Fruit fly (Drosophila melanogaster) whole organism, embryonic: ENCODE measurements around the gene Unc50.

Source experiments
- ATbp ChIP-seq: fragments of 200-800 bp; sonication (Bioruptor generic); optimal IDR thresholded peaks from 2 replicates; lab custom pipeline; 2017; ENCODE audit warnings: missing biosample characterization, mild to moderate bottlenecking, missing genetic modification characterization, missing genetic modification reagents
- CG10209 ChIP-seq: fragments of 200-800 bp; sonication (Bioruptor generic); optimal IDR thresholded peaks from 3 replicates; lab custom pipeline; 2017; ENCODE audit warnings: missing biosample characterization, mild to moderate bottlenecking, missing genetic modification characterization, missing genetic modification reagents
- CG10543 ChIP-seq: fragments of 200-800 bp; sonication (Bioruptor generic); optimal IDR thresholded peaks from 3 replicates; lab custom pipeline; 2017; ENCODE audit warnings: missing biosample characterization, mild to moderate bottlenecking, missing genetic modification characterization, moderate library complexity
- CG11723 ChIP-seq: fragments of 200-800 bp; sonication (Bioruptor generic); optimal IDR thresholded peaks from 2 replicates; lab custom pipeline; 2017; ENCODE audit warnings: missing biosample characterization, mild to moderate bottlenecking, missing genetic modification characterization
- CG12071 ChIP-seq: fragments of 200-800 bp; sonication (Bioruptor generic); optimal IDR thresholded peaks from 3 replicates; lab custom pipeline; 2018; ENCODE audit warnings: missing biosample characterization, mild to moderate bottlenecking, missing genetic modification characterization
- CG13296 ChIP-seq: fragments of 200-800 bp; sonication (Bioruptor generic); optimal IDR thresholded peaks from 3 replicates; lab custom pipeline; 2018; ENCODE audit warnings: missing biosample characterization, mild to moderate bottlenecking, missing genetic modification characterization
- CG13424 ChIP-seq: fragments of 200-800 bp; sonication (Bioruptor generic); optimal IDR thresholded peaks from 2 replicates; lab custom pipeline; 2019; ENCODE audit warnings: missing biosample characterization, mild to moderate bottlenecking, missing genetic modification characterization, moderate library complexity
- CG13775 ChIP-seq: fragments of 200-800 bp; sonication (Bioruptor generic); optimal IDR thresholded peaks from 3 replicates; lab custom pipeline; 2017; ENCODE audit warnings: missing biosample characterization, mild to moderate bottlenecking, missing genetic modification characterization
- CG14710 ChIP-seq: fragments of 200-800 bp; sonication (Bioruptor generic); optimal IDR thresholded peaks from 3 replicates; lab custom pipeline; 2019; ENCODE audit warnings: missing biosample characterization, mild to moderate bottlenecking, missing genetic modification characterization, moderate library complexity
- CG15514 ChIP-seq: fragments of 200-800 bp; sonication (Bioruptor generic); optimal IDR thresholded peaks from 3 replicates; lab custom pipeline; 2017; ENCODE audit warnings: missing biosample characterization, missing genetic modification characterization, mild to moderate bottlenecking, moderate library complexity, missing genetic modification reagents
- CG17385 ChIP-seq: fragments of 200-800 bp; sonication (Bioruptor generic); optimal IDR thresholded peaks from 3 replicates; lab custom pipeline; 2018; ENCODE audit warnings: missing biosample characterization, mild to moderate bottlenecking, missing genetic modification characterization
- CG17829 ChIP-seq: fragments of 200-800 bp; optimal IDR thresholded peaks from 2 replicates; lab custom pipeline; 2019; ENCODE audit warnings: missing biosample characterization, mild to moderate bottlenecking, missing genetic modification characterization, moderate library complexity
- CG18262 ChIP-seq: fragments of 200-800 bp; optimal IDR thresholded peaks from 3 replicates; lab custom pipeline; 2019; ENCODE audit warnings: missing biosample characterization, mild to moderate bottlenecking, missing genetic modification characterization, moderate library complexity
- CG18599 ChIP-seq: fragments of 200-800 bp; sonication (Bioruptor generic); optimal IDR thresholded peaks from 3 replicates; lab custom pipeline; 2017; ENCODE audit warnings: missing biosample characterization, missing genetic modification characterization, mild to moderate bottlenecking, moderate library complexity, missing genetic modification reagents
- CG2120 ChIP-seq: fragments of 200-800 bp; sonication (Bioruptor generic); optimal IDR thresholded peaks from 3 replicates; lab custom pipeline; 2016; ENCODE audit warnings: missing biosample characterization, missing genetic modification characterization
- CG2712 ChIP-seq: fragments of 200-800 bp; optimal IDR thresholded peaks from 3 replicates; lab custom pipeline; 2019; ENCODE audit warnings: missing biosample characterization, mild to moderate bottlenecking, missing genetic modification characterization, moderate library complexity
- CG3163 ChIP-seq: fragments of 200-800 bp; sonication (Bioruptor generic); optimal IDR thresholded peaks from 3 replicates; lab custom pipeline; 2016; ENCODE audit warnings: missing biosample characterization, missing genetic modification characterization
- CG4360 ChIP-seq: fragments of 200-800 bp; sonication (Bioruptor generic); IDR thresholded peaks from 2 replicates; pipeline ENCODE4 v1.3.6; 2022; ENCODE audit warnings: missing biosample characterization, missing genetic modification characterization
- CG7556 ChIP-seq: fragments of 200-800 bp; sonication (Bioruptor generic); optimal IDR thresholded peaks from 2 replicates; lab custom pipeline; 2017; ENCODE audit warnings: missing biosample characterization, mild to moderate bottlenecking, missing genetic modification characterization
- CG8388 ChIP-seq: fragments of 200-800 bp; sonication (Bioruptor generic); optimal IDR thresholded peaks from 2 replicates; lab custom pipeline; 2019; ENCODE audit warnings: missing biosample characterization, mild to moderate bottlenecking, missing genetic modification characterization, moderate library complexity
- CG9437 ChIP-seq: fragments of 200-800 bp; sonication (Bioruptor generic); optimal IDR thresholded peaks from 2 replicates; lab custom pipeline; 2018; ENCODE audit warnings: missing biosample characterization, mild to moderate bottlenecking, missing genetic modification characterization
- CG9817 ChIP-seq: fragments of 200-800 bp; sonication (Bioruptor generic); optimal IDR thresholded peaks from 2 replicates; lab custom pipeline; 2018; ENCODE audit warnings: missing biosample characterization, mild to moderate bottlenecking, missing genetic modification characterization, moderate library complexity
- Drgx ChIP-seq: fragments of 200-800 bp; sonication (Bioruptor generic); IDR thresholded peaks from 2 replicates; pipeline ENCODE4 v1.3.6; 2022; ENCODE audit warnings: missing biosample characterization, missing genetic modification characterization
- Fer3 ChIP-seq: fragments of 200-800 bp; sonication (Bioruptor generic); optimal IDR thresholded peaks from 2 replicates; lab custom pipeline; 2018; ENCODE audit warnings: missing biosample characterization, mild to moderate bottlenecking, missing genetic modification characterization, moderate library complexity
- Hand ChIP-seq: fragments of 200-800 bp; sonication (Bioruptor generic); optimal IDR thresholded peaks from 2 replicates; lab custom pipeline; 2017; ENCODE audit warnings: mild to moderate bottlenecking, missing biosample characterization, missing genetic modification reagents, missing genetic modification characterization
- Hmx ChIP-seq: fragments of 200-800 bp; sonication (Bioruptor generic); optimal IDR thresholded peaks from 2 replicates; lab custom pipeline; 2016; ENCODE audit warnings: missing biosample characterization, missing genetic modification characterization
- Med ChIP-seq: fragments of 200-800 bp; sonication (Bioruptor generic); peaks from one replicate; lab custom pipeline; 2016; ENCODE audit warnings: missing biosample characterization, missing genetic modification characterization, mild to moderate bottlenecking, inconsistent platforms, moderate library complexity
- Nf-YB ChIP-seq: fragments of 200-800 bp; sonication (Bioruptor generic); optimal IDR thresholded peaks from 3 replicates; lab custom pipeline; 2019; ENCODE audit warnings: missing biosample characterization, mild to moderate bottlenecking, missing genetic modification characterization, moderate library complexity
- Rfx ChIP-seq: fragments of 200-800 bp; sonication (Bioruptor generic); IDR thresholded peaks from 2 replicates; pipeline ENCODE4 v1.3.6; 2022; ENCODE audit warnings: missing biosample characterization, missing genetic modification characterization
- Sox102F ChIP-seq: fragments of 200-800 bp; sonication (Bioruptor generic); optimal IDR thresholded peaks from 2 replicates; lab custom pipeline; 2018; ENCODE audit warnings: missing biosample characterization, mild to moderate bottlenecking, missing genetic modification characterization, moderate library complexity
- bcd ChIP-seq: fragments of 200-800 bp; sonication (Bioruptor generic); optimal IDR thresholded peaks from 2 replicates; lab custom pipeline; 2017; ENCODE audit warnings: missing biosample characterization, mild to moderate bottlenecking, missing genetic modification characterization
- bigmax ChIP-seq: fragments of 200-800 bp; sonication (Bioruptor generic); optimal IDR thresholded peaks from 2 replicates; lab custom pipeline; 2018; ENCODE audit warnings: missing biosample characterization, mild to moderate bottlenecking, missing genetic modification characterization
- cad ChIP-seq: fragments of >200 bp; optimal IDR thresholded peaks from 2 replicates; lab custom pipeline; 2017; ENCODE audit warnings: missing biosample characterization, missing genetic modification characterization
- crol ChIP-seq: fragments of 200-800 bp; sonication (Bioruptor generic); IDR thresholded peaks from 2 replicates; pipeline ENCODE4 v1.3.6; 2022; ENCODE audit warnings: missing biosample characterization, missing genetic modification characterization
- cwo ChIP-seq: fragments of 200-800 bp; sonication (Bioruptor generic); optimal IDR thresholded peaks from 3 replicates; lab custom pipeline; 2017; ENCODE audit warnings: missing biosample characterization, missing genetic modification characterization, mild to moderate bottlenecking, moderate library complexity, missing genetic modification reagents
- fd96Cb ChIP-seq: fragments of 200-800 bp; sonication (Bioruptor generic); optimal IDR thresholded peaks from 2 replicates; lab custom pipeline; 2018; ENCODE audit warnings: missing biosample characterization, mild to moderate bottlenecking, missing genetic modification characterization, moderate library complexity
- fu2 ChIP-seq: fragments of 200-800 bp; sonication (Bioruptor generic); optimal IDR thresholded peaks from 2 replicates; lab custom pipeline; 2016; ENCODE audit warnings: missing biosample characterization, missing genetic modification characterization
- gcm ChIP-seq: fragments of 200-800 bp; sonication (Bioruptor generic); optimal IDR thresholded peaks from 2 replicates; lab custom pipeline; 2019; ENCODE audit warnings: missing biosample characterization, mild to moderate bottlenecking, missing genetic modification characterization, moderate library complexity
- grau ChIP-seq: fragments of 200-800 bp; optimal IDR thresholded peaks from 3 replicates; lab custom pipeline; 2019; ENCODE audit warnings: missing biosample characterization, mild to moderate bottlenecking, missing genetic modification characterization, moderate library complexity
- kni ChIP-seq: fragments of 200-800 bp; sonication (Bioruptor generic); optimal IDR thresholded peaks from 3 replicates; lab custom pipeline; 2017; ENCODE audit warnings: mild to moderate bottlenecking, missing biosample characterization, missing genetic modification reagents, missing genetic modification characterization
- lab ChIP-seq: fragments of 200-800 bp; sonication (Bioruptor generic); optimal IDR thresholded peaks from 3 replicates; lab custom pipeline; 2017; ENCODE audit warnings: missing biosample characterization, missing genetic modification characterization, mild to moderate bottlenecking, moderate library complexity, missing genetic modification reagents
- lbe ChIP-seq: fragments of 200-800 bp; sonication (Bioruptor generic); optimal IDR thresholded peaks from 2 replicates; lab custom pipeline; 2016; ENCODE audit warnings: missing biosample characterization, mild to moderate bottlenecking, missing genetic modification characterization
- lola ChIP-seq, 3 experiments: fragments of >200 bp in 2 of 3; fragments of 200-800 bp in 1 of 3; sonication (Bioruptor generic) in 1 of 3; optimal IDR thresholded peaks; 2 replicates each; lab custom pipeline; 2017 to 2019; ENCODE audit warnings: missing biosample characterization in 3 of 3, missing genetic modification characterization in 3 of 3, mild to moderate bottlenecking in 1 of 3, moderate library complexity in 1 of 3
- prd ChIP-seq, 3 experiments: fragments of >200 bp in 2 of 3; fragments of 200-800 bp in 1 of 3; sonication (Bioruptor generic) in 1 of 3; optimal IDR thresholded peaks in 2 of 3; IDR thresholded peaks in 1 of 3; 2 replicates in 2 of 3; 3 replicates in 1 of 3; pipeline versions ENCODE4 v1.3.6 to Lab custom; 2017 to 2022; ENCODE audit warnings: missing biosample characterization in 1 of 3, missing genetic modification characterization in 1 of 3
- sens ChIP-seq: fragments of 200-800 bp; sonication (Bioruptor generic); peaks from one replicate; lab custom pipeline; 2016; ENCODE audit warnings: missing biosample characterization, missing genetic modification characterization
- ttk ChIP-seq: fragments of 200-800 bp; sonication (Bioruptor generic); IDR thresholded peaks from 2 replicates; pipeline ENCODE4 v2.1.2; 2022; ENCODE audit warnings: missing biosample characterization, missing genetic modification characterization
- vvl ChIP-seq: fragments of 200-800 bp; sonication (Bioruptor generic); IDR thresholded peaks from 2 replicates; pipeline ENCODE4 v1.3.6; 2022; ENCODE audit warnings: missing biosample characterization, missing genetic modification characterization

The Unc50 gene

DNA sequence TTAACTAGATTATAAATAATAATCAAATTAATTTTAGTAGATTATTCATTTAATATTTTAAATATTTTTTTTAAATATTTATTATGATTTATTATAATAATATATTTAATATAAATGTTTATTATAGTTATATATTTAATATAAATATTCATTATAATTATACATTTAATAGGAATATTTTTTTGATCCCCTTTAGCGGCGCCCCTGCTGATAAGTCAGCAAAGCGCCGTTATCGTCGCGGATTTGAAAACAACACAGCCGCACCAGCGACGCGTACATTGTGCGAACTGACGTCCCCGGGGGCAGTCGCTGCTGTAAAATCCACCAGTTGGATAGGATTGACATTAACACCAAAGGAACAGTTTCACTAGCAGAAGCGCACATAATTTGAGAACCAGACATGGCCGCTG is 36.3 kb upstream of the Unc50 start, which contains the start of gene CG8112 (continued):
- no peak for TF ChIP-seq CG11723 (GFP tag; lab: Kevin White, UChicago)
- TF ChIP-seq prd (optimal IDR thresholded peaks at IDR 0.05; lab: Kevin White, UChicago): no peak
- no peak for TF ChIP-seq prd (GFP tag; IDR thresholded peaks at IDR 0.05; lab: Robert Waterston, UW)
- peak; percentile 35; the same call in 1 of the 2 replicates for TF ChIP-seq Drgx (GFP tag; lab: Robert Waterston, UW)
- TF ChIP-seq Nf-YB: peak; percentile 6
- TF ChIP-seq ATbp: peak; percentile 15
- TF ChIP-seq Med (GFP tag; lab: Kevin White, UChicago): peak; percentile 80
- TF ChIP-seq cwo (GFP tag; lab: Kevin White, UChicago): peak; percentile 24
- TF ChIP-seq CG17385 (GFP tag; lab: Kevin White, UChicago): peak; percentile 21
- peak; percentile 16 for TF ChIP-seq CG10209 (GFP tag; lab: Kevin White, UChicago)
- peak; percentile 13 for TF ChIP-seq fd96Cb (tag; lab: Kevin White, UChicago)
- no peak for TF ChIP-seq kni (GFP tag; lab: Kevin White, UChicago)
- TF ChIP-seq bcd (GFP tag; lab: Kevin White, UChicago): peak; percentile 16
- TF ChIP-seq CG13296 (GFP tag; lab: Kevin White, UChicago): peak; percentile 44
- TF ChIP-seq CG18262 (tag; lab: Kevin White, UChicago): peak; percentile 57
- peak; percentile 16 for TF ChIP-seq CG10543 (GFP tag; lab: Kevin White, UChicago)
- peak; percentile 30; the same call in 1 of the 2 replicates for TF ChIP-seq Rfx (GFP tag; lab: Robert Waterston, UW)
- peak; percentile 30 for TF ChIP-seq Fer3
- no peak for TF ChIP-seq bigmax (GFP tag; lab: Kevin White, UChicago)
- TF ChIP-seq Hand (GFP tag; lab: Kevin White, UChicago): peak; percentile 39
- TF ChIP-seq cad (GFP tag; lab: Kevin White, UChicago): no peak
- peak; percentile 51 for TF ChIP-seq grau
- peak; percentile 52 for TF ChIP-seq CG7556 (GFP tag; lab: Kevin White, UChicago)
- TF ChIP-seq CG9437 (GFP tag; lab: Kevin White, UChicago): peak; percentile 22
- peak; percentile 33 for TF ChIP-seq Sox102F (GFP tag; lab: Kevin White, UChicago)
- peak; percentile 32 for TF ChIP-seq lbe (GFP tag; lab: Kevin White, UChicago)
- no peak for TF ChIP-seq CG4360 (GFP tag; lab: Robert Waterston, UW)
- TF ChIP-seq CG3163 (GFP tag; lab: Kevin White, UChicago): no peak
- TF ChIP-seq ttk (GFP tag; lab: Robert Waterston, UW): no peak
- TF ChIP-seq lola (GFP tag; optimal IDR thresholded peaks at IDR 0.05; lab: Kevin White, UChicago): peak in 1 of 3 experiments; percentile 2
- TF ChIP-seq fu2 (GFP tag; lab: Kevin White, UChicago): no peak
- TF ChIP-seq sens (GFP tag; lab: Kevin White, UChicago): peak; percentile 12
- peak; percentile 23 for TF ChIP-seq CG13775 (GFP tag; lab: Kevin White, UChicago)
- peak; percentile 5 for TF ChIP-seq gcm (GFP tag; lab: Kevin White, UChicago)
- TF ChIP-seq CG14710 (tag; lab: Kevin White, UChicago): peak; percentile 6
- TF ChIP-seq CG2120 (GFP tag; lab: Kevin White, UChicago): peak; percentile 17
- peak; percentile 14 for TF ChIP-seq CG8388 (GFP tag; lab: Kevin White, UChicago)
- TF ChIP-seq Hmx (GFP tag; lab: Kevin White, UChicago): no peak
- peak; percentile 21 for TF ChIP-seq CG17829
- peak; percentile 34 for TF ChIP-seq CG2712
- TF ChIP-seq CG9817 (tag; lab: Kevin White, UChicago): no peak
- no peak for TF ChIP-seq vvl (GFP tag; lab: Robert Waterston, UW)
- peak; percentile 48 for TF ChIP-seq CG18599 (GFP tag; lab: Kevin White, UChicago)
- no peak for TF ChIP-seq CG12071 (GFP tag; lab: Kevin White, UChicago)
- peak; percentile 65 for TF ChIP-seq lab (GFP tag; lab: Kevin White, UChicago)
- TF ChIP-seq crol (GFP tag; lab: Robert Waterston, UW): no peak
- peak; percentile 47 for TF ChIP-seq CG13424 (tag; lab: Kevin White, UChicago)
- TF ChIP-seq CG15514 (GFP tag; lab: Kevin White, UChicago): peak; percentile 24
